Fruit fly (Drosophila melanogaster): ENCODE results near the gene CG43083.

DNA sequence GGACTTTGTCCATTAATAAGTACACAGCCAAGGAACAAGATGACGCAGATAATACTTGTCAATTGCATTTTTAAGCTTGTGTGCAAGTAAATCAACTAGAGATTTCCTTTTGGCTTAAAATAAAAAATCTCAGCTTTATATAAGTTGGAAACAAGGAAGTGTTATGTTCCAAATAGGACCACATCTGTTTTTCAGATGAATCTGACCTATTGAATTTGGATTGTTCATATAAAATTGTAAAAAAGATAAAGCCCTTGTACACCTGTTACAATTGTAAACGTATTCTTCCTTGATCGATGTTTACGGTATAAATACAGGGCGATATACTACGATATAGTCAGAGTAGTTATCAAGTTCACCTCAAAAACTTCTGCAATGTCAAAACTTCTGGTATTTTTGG lies 8.9 kb downstream of the CG43083 start, which contains the start of the genes Eig71Ef and Eig71Eg:
- TF ChIP-seq ovo (GFP tag; optimal IDR thresholded peaks at IDR 0.05): no peak
- TF ChIP-seq bab1 (GFP tag; optimal IDR thresholded peaks at IDR 0.05): no peak
- no peak for TF ChIP-seq Hr96 (GFP tag; optimal IDR thresholded peaks at IDR 0.05)
- TF ChIP-seq Mnt (GFP tag; optimal IDR thresholded peaks at IDR 0.05): no peak
- TF ChIP-seq Clk (GFP tag; optimal IDR thresholded peaks at IDR 0.05): no peak
- no peak for TF ChIP-seq kay (GFP tag; ENCODE audit: borderline replicate concordance)
- no peak for TF ChIP-seq cnc (optimal IDR thresholded peaks at IDR 0.05)

All from whole organism, adult.